Worm (Caenorhabditis elegans) whole organism, L1 larva: ENCODE results near the gene B0454.8.

Experiments used
- egl-27 ChIP-seq, 2 experiments: fragments of 150-350 bp in 1 of 2; sonication (generic microtip); optimal IDR thresholded peaks; 3 replicates each; lab custom pipeline; 2017 to 2018; ENCODE audit warnings: missing biosample characterization in 2 of 2, missing genetic modification characterization in 2 of 2, missing genetic modification reagents in 2 of 2
- irx-1 ChIP-seq: sonication (generic microtip); optimal IDR thresholded peaks from 2 replicates; lab custom pipeline; 2016; ENCODE audit warnings: missing genetic modification characterization, missing compliant biosample characterization
- jun-1 ChIP-seq: fragments of 150-350 bp; optimal IDR thresholded peaks from 2 replicates; lab custom pipeline; 2014; ENCODE audit warnings: missing biosample characterization, missing genetic modification reagents, missing genetic modification characterization
- mdl-1 ChIP-seq, 2 experiments: fragments of 150-350 bp; optimal IDR thresholded peaks; 2 replicates each; lab custom pipeline; 2014 to 2017; ENCODE audit warnings: missing biosample characterization in 2 of 2, missing genetic modification characterization in 2 of 2, inconsistent platforms in 1 of 2
- pax-3 ChIP-seq: fragments of 200-800 bp; sonication (Bioruptor generic); optimal IDR thresholded peaks from 2 replicates; lab custom pipeline; 2018; ENCODE audit warnings: mild to moderate bottlenecking, missing genetic modification characterization, moderate library complexity, missing compliant biosample characterization
- skn-1 ChIP-seq: fragments of 150-350 bp; optimal IDR thresholded peaks from 2 replicates; lab custom pipeline; 2014; ENCODE audit warnings: missing biosample characterization, missing genetic modification characterization
- snpc-4 ChIP-seq: fragments of 150-350 bp; optimal IDR thresholded peaks from 2 replicates; lab custom pipeline; 2014; ENCODE audit warnings: missing biosample characterization, missing genetic modification characterization
- unc-62 ChIP-seq: fragments of 150-350 bp; optimal IDR thresholded peaks from 2 replicates; lab custom pipeline; 2014; ENCODE audit warnings: missing biosample characterization, missing genetic modification reagents, missing genetic modification characterization
- zag-1 ChIP-seq: fragments of 150-350 bp; optimal IDR thresholded peaks from 2 replicates; lab custom pipeline; 2014; ENCODE audit warnings: missing biosample characterization, missing genetic modification characterization
- zip-4 ChIP-seq: fragments of 200-800 bp; sonication (Bioruptor generic); optimal IDR thresholded peaks from 2 replicates; lab custom pipeline; 2018; ENCODE audit warnings: mild to moderate bottlenecking, missing genetic modification characterization, moderate library complexity, missing compliant biosample characterization
- ztf-11 ChIP-seq, 2 experiments: sonication (generic microtip); optimal IDR thresholded peaks; 2 replicates each; lab custom pipeline; 2016 to 2017; ENCODE audit warnings: missing genetic modification characterization in 2 of 2, missing biosample characterization in 1 of 2, missing compliant biosample characterization in 1 of 2

ce11 chrII:3061605-3062004 is 18.3 kb upstream of the B0454.8 start:
- TF ChIP-seq unc-62 (GFP tag; lab: Kevin White, UChicago): no peak
- no peak for TF ChIP-seq snpc-4
- no peak for TF ChIP-seq zag-1
- TF ChIP-seq pax-3 (tag; lab: Kevin White, UChicago): no peak
- TF ChIP-seq skn-1: no peak
- no peak for TF ChIP-seq jun-1 (tag; lab: Kevin White, UChicago)
- no peak for TF ChIP-seq zip-4 (GFP tag; lab: Kevin White, UChicago)
- no peak for TF ChIP-seq mdl-1 (tag; optimal IDR thresholded peaks at IDR 0.05; lab: Kevin White, UChicago)
- TF ChIP-seq ztf-11 (tag; optimal IDR thresholded peaks at IDR 0.05; lab: Kevin White, UChicago): no peak
- TF ChIP-seq irx-1 (tag; lab: Kevin White, UChicago): no peak
- no peak for TF ChIP-seq egl-27 (tag; optimal IDR thresholded peaks at IDR 0.05; lab: Kevin White, UChicago)
